Fruit fly (Drosophila melanogaster) whole organism, embryonic: ENCODE measurements around the gene CG32639.

ENCODE experiments used
- Adf1 ChIP-seq: fragments of 200-800 bp; sonication (Bioruptor generic); IDR thresholded peaks from 2 replicates; pipeline ENCODE4 v1.3.6; 2022; ENCODE audit warnings: missing biosample characterization, missing genetic modification characterization
- Atf6 ChIP-seq: fragments of 200-800 bp; sonication (Bioruptor generic); IDR thresholded peaks from 2 replicates; pipeline ENCODE4 v1.3.6; 2022; ENCODE audit warnings: missing biosample characterization, missing genetic modification characterization
- B-H2 ChIP-seq: fragments of 200-800 bp; sonication (Bioruptor generic); optimal IDR thresholded peaks from 2 replicates; lab custom pipeline; 2018; ENCODE audit warnings: missing biosample characterization, mild to moderate bottlenecking, missing genetic modification characterization
- CG10267 ChIP-seq: fragments of 200-800 bp; sonication (Bioruptor generic); optimal IDR thresholded peaks from 2 replicates; lab custom pipeline; 2018; ENCODE audit warnings: missing biosample characterization, mild to moderate bottlenecking, missing genetic modification characterization, moderate library complexity
- CG12942 ChIP-seq: fragments of 200-800 bp; sonication (Bioruptor generic); optimal IDR thresholded peaks from 3 replicates; lab custom pipeline; 2016; ENCODE audit warnings: missing biosample characterization, missing genetic modification characterization
- CG13424 ChIP-seq: fragments of 200-800 bp; sonication (Bioruptor generic); optimal IDR thresholded peaks from 2 replicates; lab custom pipeline; 2019; ENCODE audit warnings: missing biosample characterization, mild to moderate bottlenecking, missing genetic modification characterization, moderate library complexity
- CG14441 ChIP-seq: fragments of 200-800 bp; sonication (Bioruptor generic); IDR thresholded peaks from 2 replicates; pipeline ENCODE4 v1.3.6; 2022; ENCODE audit warnings: missing biosample characterization, missing genetic modification characterization
- CG2199 ChIP-seq: fragments of 200-800 bp; sonication (Bioruptor generic); IDR thresholded peaks from 3 replicates; pipeline ENCODE4 v1.3.6; 2022; ENCODE audit warnings: missing biosample characterization, missing genetic modification characterization
- CG31224 ChIP-seq: fragments of 200-800 bp; sonication (Bioruptor generic); IDR thresholded peaks from 2 replicates; pipeline ENCODE4 v1.3.6; 2022; ENCODE audit warnings: missing biosample characterization, missing genetic modification characterization
- CG31388 ChIP-seq: fragments of 200-800 bp; sonication (Bioruptor generic); optimal IDR thresholded peaks from 2 replicates; lab custom pipeline; 2016; ENCODE audit warnings: missing biosample characterization, missing genetic modification characterization
- CG3163 ChIP-seq: fragments of 200-800 bp; sonication (Bioruptor generic); optimal IDR thresholded peaks from 3 replicates; lab custom pipeline; 2016; ENCODE audit warnings: missing biosample characterization, missing genetic modification characterization
- CG34376 ChIP-seq: fragments of 200-800 bp; sonication (Bioruptor generic); optimal IDR thresholded peaks from 2 replicates; lab custom pipeline; 2018; ENCODE audit warnings: missing biosample characterization, mild to moderate bottlenecking, missing genetic modification characterization
- CG4424 ChIP-seq: fragments of 200-800 bp; sonication (Bioruptor generic); optimal IDR thresholded peaks from 3 replicates; lab custom pipeline; 2016; ENCODE audit warnings: missing biosample characterization, missing genetic modification characterization
- CG4617 ChIP-seq: fragments of 200-800 bp; sonication (Bioruptor generic); optimal IDR thresholded peaks from 3 replicates; lab custom pipeline; 2016; ENCODE audit warnings: missing biosample characterization, missing genetic modification characterization, borderline replicate concordance
- CG6654 ChIP-seq: fragments of 200-800 bp; sonication (Bioruptor generic); optimal IDR thresholded peaks from 2 replicates; lab custom pipeline; 2017; ENCODE audit warnings: missing biosample characterization, mild to moderate bottlenecking, missing genetic modification characterization
- CG6683 ChIP-seq: fragments of 200-800 bp; sonication (Bioruptor generic); optimal IDR thresholded peaks from 2 replicates; lab custom pipeline; 2017; ENCODE audit warnings: missing biosample characterization, mild to moderate bottlenecking, missing genetic modification characterization, missing genetic modification reagents
- CG7357 ChIP-seq: fragments of 200-800 bp; sonication (Bioruptor generic); IDR thresholded peaks from 3 replicates; pipeline ENCODE4 v1.3.6; 2022; ENCODE audit warnings: missing biosample characterization, missing genetic modification characterization
- CG8924 ChIP-seq: fragments of 200-800 bp; optimal IDR thresholded peaks from 3 replicates; lab custom pipeline; 2019; ENCODE audit warnings: missing biosample characterization, mild to moderate bottlenecking, missing genetic modification characterization, moderate library complexity
- CG9609 ChIP-seq: fragments of 200-800 bp; sonication (Bioruptor generic); optimal IDR thresholded peaks from 3 replicates; lab custom pipeline; 2016; ENCODE audit warnings: missing biosample characterization, missing genetic modification characterization
- CoRest ChIP-seq: fragments of 200-800 bp; sonication (Bioruptor generic); optimal IDR thresholded peaks from 3 replicates; lab custom pipeline; 2018; ENCODE audit warnings: missing biosample characterization, mild to moderate bottlenecking, missing genetic modification characterization, moderate library complexity
- Dek ChIP-seq: fragments of 200-800 bp; sonication (Bioruptor generic); optimal IDR thresholded peaks from 3 replicates; lab custom pipeline; 2019; ENCODE audit warnings: missing biosample characterization, mild to moderate bottlenecking, missing genetic modification characterization, moderate library complexity
- Dip3 ChIP-seq: fragments of 200-800 bp; sonication (Bioruptor generic); optimal IDR thresholded peaks from 3 replicates; lab custom pipeline; 2016; ENCODE audit warnings: missing biosample characterization, missing genetic modification characterization
- H15 ChIP-seq: fragments of 200-800 bp; sonication (Bioruptor generic); IDR thresholded peaks from 3 replicates; pipeline ENCODE4 v1.3.6; 2022; ENCODE audit warnings: missing biosample characterization, missing genetic modification characterization
- Hr78 ChIP-seq, 2 experiments: fragments of 200-800 bp in 1 of 2; fragments of >200 bp in 1 of 2; sonication (Bioruptor generic) in 1 of 2; optimal IDR thresholded peaks; 2 replicates each; lab custom pipeline; 2017 to 2019; ENCODE audit warnings: missing biosample characterization in 2 of 2, missing genetic modification characterization in 2 of 2, mild to moderate bottlenecking in 1 of 2, moderate library complexity in 1 of 2
- Kr ChIP-seq: fragments of 200-800 bp; sonication (Bioruptor generic); optimal IDR thresholded peaks from 2 replicates; lab custom pipeline; 2017; ENCODE audit warnings: missing biosample characterization, mild to moderate bottlenecking, missing genetic modification characterization
- MESR4 ChIP-seq: fragments of 200-800 bp; sonication (Bioruptor generic); optimal IDR thresholded peaks from 2 replicates; lab custom pipeline; 2018; ENCODE audit warnings: missing biosample characterization, mild to moderate bottlenecking, missing genetic modification characterization, moderate library complexity
- NC2β ChIP-seq: fragments of 200-800 bp; sonication (Bioruptor generic); optimal IDR thresholded peaks from 2 replicates; lab custom pipeline; 2016; ENCODE audit warnings: missing biosample characterization, missing genetic modification characterization
- NfI ChIP-seq: fragments of 200-800 bp; sonication (Bioruptor generic); optimal IDR thresholded peaks from 3 replicates; lab custom pipeline; 2018; ENCODE audit warnings: missing biosample characterization, mild to moderate bottlenecking, missing genetic modification characterization, moderate library complexity
- Ssrp ChIP-seq: fragments of 200-800 bp; sonication (Bioruptor generic); optimal IDR thresholded peaks from 2 replicates; lab custom pipeline; 2018; ENCODE audit warnings: missing biosample characterization, mild to moderate bottlenecking, missing genetic modification characterization, moderate library complexity
- Usf ChIP-seq: fragments of 200-800 bp; sonication (Bioruptor generic); optimal IDR thresholded peaks from 2 replicates; lab custom pipeline; 2017; ENCODE audit warnings: missing genotype, missing biosample characterization, missing genetic modification characterization
- Vsx1 ChIP-seq: fragments of 200-800 bp; sonication (Bioruptor generic); optimal IDR thresholded peaks from 2 replicates; lab custom pipeline; 2017; ENCODE audit warnings: missing biosample characterization, mild to moderate bottlenecking, missing genetic modification characterization, missing genetic modification reagents
- amos ChIP-seq: fragments of 200-800 bp; sonication (Bioruptor generic); IDR thresholded peaks from 2 replicates; pipeline ENCODE4 v1.3.6; 2022; ENCODE audit warnings: missing biosample characterization, missing genetic modification characterization; ENCODE audit not compliant: partially characterized antibody
- aop ChIP-seq: fragments of 200-800 bp; sonication (Bioruptor generic); IDR thresholded peaks from 2 replicates; pipeline ENCODE4 v1.3.6; 2022; ENCODE audit warnings: missing biosample characterization, missing genetic modification characterization
- corto ChIP-seq: fragments of 200-800 bp; sonication (Bioruptor generic); optimal IDR thresholded peaks from 2 replicates; lab custom pipeline; 2016; ENCODE audit warnings: missing biosample characterization, mild to moderate bottlenecking, missing genetic modification characterization, moderate library complexity
- crol ChIP-seq: fragments of 200-800 bp; sonication (Bioruptor generic); IDR thresholded peaks from 2 replicates; pipeline ENCODE4 v1.3.6; 2022; ENCODE audit warnings: missing biosample characterization, missing genetic modification characterization
- danr ChIP-seq: fragments of 200-800 bp; sonication (Bioruptor generic); IDR thresholded peaks from 2 replicates; pipeline ENCODE4 v1.3.6; 2022; ENCODE audit warnings: missing biosample characterization, missing genetic modification characterization
- dimm ChIP-seq: fragments of 200-800 bp; sonication (Bioruptor generic); IDR thresholded peaks from 2 replicates; pipeline ENCODE4 v1.3.6; 2022; ENCODE audit warnings: missing biosample characterization, missing genetic modification characterization
- ewg ChIP-seq: fragments of 200-800 bp; sonication (Bioruptor generic); optimal IDR thresholded peaks from 3 replicates; lab custom pipeline; 2017; ENCODE audit warnings: mild to moderate bottlenecking, missing biosample characterization, missing genetic modification reagents, missing genetic modification characterization
- eyg ChIP-seq: fragments of 200-800 bp; sonication (Bioruptor generic); optimal IDR thresholded peaks from 3 replicates; lab custom pipeline; 2016; ENCODE audit warnings: missing biosample characterization, missing genetic modification characterization
- jumu ChIP-seq: fragments of 200-800 bp; sonication (Bioruptor generic); optimal IDR thresholded peaks from 3 replicates; lab custom pipeline; 2016; ENCODE audit warnings: missing biosample characterization, missing genetic modification characterization
- kay ChIP-seq: fragments of 200-800 bp; sonication (Bioruptor generic); optimal IDR thresholded peaks from 2 replicates; lab custom pipeline; 2016; ENCODE audit warnings: missing biosample characterization, missing genetic modification characterization
- mam ChIP-seq: fragments of 200-800 bp; sonication (Bioruptor generic); optimal IDR thresholded peaks from 3 replicates; lab custom pipeline; 2016; ENCODE audit warnings: missing biosample characterization, missing genetic modification characterization
- onecut ChIP-seq: fragments of 200-800 bp; sonication (Bioruptor generic); IDR thresholded peaks from 2 replicates; pipeline ENCODE4 v1.3.6; 2022; ENCODE audit warnings: missing biosample characterization, missing genetic modification characterization
- p53 ChIP-seq: fragments of 200-800 bp; sonication (Bioruptor generic); optimal IDR thresholded peaks from 2 replicates; lab custom pipeline; 2016; ENCODE audit warnings: missing biosample characterization, missing genetic modification characterization
- pho ChIP-seq: fragments of 200-800 bp; sonication (Bioruptor generic); optimal IDR thresholded peaks from 2 replicates; lab custom pipeline; 2016; ENCODE audit warnings: missing biosample characterization, missing genetic modification characterization
- run ChIP-seq: fragments of 200-800 bp; sonication (Bioruptor generic); optimal IDR thresholded peaks from 3 replicates; lab custom pipeline; 2018; ENCODE audit warnings: missing biosample characterization, mild to moderate bottlenecking, missing genetic modification characterization
- sd ChIP-seq: fragments of 200-800 bp; sonication (Bioruptor generic); optimal IDR thresholded peaks from 3 replicates; lab custom pipeline; 2018; ENCODE audit warnings: missing biosample characterization, mild to moderate bottlenecking, missing genetic modification characterization, moderate library complexity
- sna ChIP-seq: fragments of 200-800 bp; sonication (Bioruptor generic); IDR thresholded peaks from 2 replicates; pipeline ENCODE4 v1.3.6; 2022; ENCODE audit warnings: missing biosample characterization, missing genetic modification characterization; ENCODE audit not compliant: partially characterized antibody
- stwl ChIP-seq: fragments of 200-800 bp; sonication (Bioruptor generic); optimal IDR thresholded peaks from 3 replicates; lab custom pipeline; 2018; ENCODE audit warnings: missing biosample characterization, mild to moderate bottlenecking, missing genetic modification characterization, moderate library complexity
- zen2 ChIP-seq: fragments of 200-800 bp; sonication (Bioruptor generic); IDR thresholded peaks from 3 replicates; pipeline ENCODE4 v1.3.6; 2022; ENCODE audit warnings: missing biosample characterization, missing genetic modification characterization; ENCODE audit not compliant: partially characterized antibody

The CG32639 gene

DNA sequence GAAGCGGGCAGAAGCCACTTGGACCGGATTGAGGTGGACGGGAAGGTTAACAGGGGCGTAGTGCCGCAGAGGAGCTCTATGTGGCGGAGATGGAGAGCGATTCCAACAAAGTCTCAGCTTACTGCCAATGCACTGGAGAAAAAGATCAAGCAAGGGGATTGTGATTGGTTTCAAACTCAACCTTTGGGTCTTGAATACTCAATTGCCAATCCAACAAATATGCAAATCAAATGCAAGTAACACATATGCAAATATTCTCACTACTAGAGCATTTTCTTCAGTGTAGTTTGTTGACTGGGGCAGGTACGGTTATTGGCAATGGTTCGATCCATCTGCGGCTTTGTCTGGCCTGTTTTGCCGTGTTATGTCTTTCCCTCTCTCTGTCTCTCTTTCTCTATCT lies 14.9 kb upstream of the CG32639 start (continued):
- TF ChIP-seq dimm (GFP tag; lab: Robert Waterston, UW): peak; percentile 71
- TF ChIP-seq amos: no peak
- TF ChIP-seq CG12942 (GFP tag; lab: Kevin White, UChicago): peak; percentile 49
- TF ChIP-seq CG7357 (GFP tag; lab: Robert Waterston, UW): peak; percentile 70
- peak; percentile 89 for TF ChIP-seq jumu (GFP tag; lab: Kevin White, UChicago)
- no peak for TF ChIP-seq CG2199
- TF ChIP-seq CG31388 (GFP tag; lab: Kevin White, UChicago): no peak
- TF ChIP-seq mam (GFP tag; lab: Kevin White, UChicago): peak; percentile 83
- peak; percentile 60 for TF ChIP-seq pho (GFP tag; lab: Kevin White, UChicago)
- TF ChIP-seq CoRest: peak; percentile 66
- TF ChIP-seq onecut (GFP tag; lab: Robert Waterston, UW): peak; percentile 67
- peak; percentile 33 for TF ChIP-seq CG6683 (GFP tag; lab: Kevin White, UChicago)
- peak; percentile 66; the same call in 1 of the 2 replicates for TF ChIP-seq Atf6 (GFP tag; lab: Robert Waterston, UW)
- TF ChIP-seq H15 (GFP tag; lab: Robert Waterston, UW): peak; percentile 81
- TF ChIP-seq crol (GFP tag; lab: Robert Waterston, UW): 0 out of 2 replicates have a peak, but pooled peaks have one; percentile 10
- peak; percentile 41 for TF ChIP-seq kay (GFP tag; lab: Kevin White, UChicago)
- 0 out of 2 replicates have a peak, but pooled peaks have one; percentile 42 for TF ChIP-seq danr (GFP tag; lab: Robert Waterston, UW)
- TF ChIP-seq aop (GFP tag; lab: Robert Waterston, UW): peak; percentile 58; the same call in 1 of the 2 replicates
- TF ChIP-seq Ssrp (tag; lab: Kevin White, UChicago): peak; percentile 67
- TF ChIP-seq corto (GFP tag; lab: Kevin White, UChicago): peak; percentile 86
- TF ChIP-seq CG34376 (GFP tag; lab: Kevin White, UChicago): no peak
- no peak for TF ChIP-seq B-H2
- peak; percentile 69 for TF ChIP-seq ewg (GFP tag; lab: Kevin White, UChicago)
- peak; percentile 49 for TF ChIP-seq CG10267 (tag; lab: Kevin White, UChicago)
- peak; percentile 59 for TF ChIP-seq Dek (tag; lab: Kevin White, UChicago)
- TF ChIP-seq sd (tag; lab: Kevin White, UChicago): peak; percentile 31
- 0 out of 2 replicates have a peak, but pooled peaks have one; percentile 17 for TF ChIP-seq CG31224 (GFP tag; lab: Robert Waterston, UW)
- no peak for TF ChIP-seq sna
- peak; percentile 76 for TF ChIP-seq CG9609 (GFP tag; lab: Kevin White, UChicago)
- TF ChIP-seq stwl (tag; lab: Kevin White, UChicago): no peak
- TF ChIP-seq Kr (GFP tag; lab: Kevin White, UChicago): no peak
- TF ChIP-seq Usf: peak; percentile 77
- peak in 1 of 2 experiments; percentile 58 for TF ChIP-seq Hr78 (GFP tag; optimal IDR thresholded peaks at IDR 0.05; lab: Kevin White, UChicago)
- peak; percentile 73 for TF ChIP-seq CG4424 (GFP tag; lab: Kevin White, UChicago)
- TF ChIP-seq MESR4 (GFP tag; lab: Kevin White, UChicago): no peak
- TF ChIP-seq NC2β: peak; percentile 50
- peak; percentile 58 for TF ChIP-seq CG3163 (GFP tag; lab: Kevin White, UChicago)
- TF ChIP-seq CG4617 (GFP tag; lab: Kevin White, UChicago): peak; percentile 44
- peak; percentile 77 for TF ChIP-seq NfI
- TF ChIP-seq Adf1: no peak
- peak; percentile 68 for TF ChIP-seq CG13424 (tag; lab: Kevin White, UChicago)
- TF ChIP-seq Dip3 (GFP tag; lab: Kevin White, UChicago): peak; percentile 83
- TF ChIP-seq Vsx1 (GFP tag; lab: Kevin White, UChicago): peak; percentile 6
- peak; percentile 24 for TF ChIP-seq run (tag; lab: Kevin White, UChicago)
- TF ChIP-seq CG6654 (GFP tag; lab: Kevin White, UChicago): peak; percentile 34
- TF ChIP-seq zen2: no peak
- peak; percentile 71 for TF ChIP-seq p53 (GFP tag; lab: Kevin White, UChicago)
- TF ChIP-seq CG8924 (tag; lab: Kevin White, UChicago): peak; percentile 65
- TF ChIP-seq CG14441 (GFP tag; lab: Robert Waterston, UW): peak; percentile 83
- TF ChIP-seq eyg (GFP tag; lab: Kevin White, UChicago): peak; percentile 70
